Worm (Caenorhabditis elegans) whole organism, L4 larva: ENCODE results near the gene T21B10.3.

Experiments
- F37D6.2 ChIP-seq: sonication (generic microtip); optimal IDR thresholded peaks from 2 replicates; lab custom pipeline; 2016; ENCODE audit warnings: mild to moderate bottlenecking, missing genetic modification characterization, missing compliant biosample characterization
- ZK546.5 ChIP-seq, 2 experiments: sonication (generic microtip); optimal IDR thresholded peaks; 2 replicates each; lab custom pipeline; 2017; ENCODE audit warnings: missing biosample characterization in 2 of 2, missing genetic modification characterization in 2 of 2
- aha-1 ChIP-seq: fragments of 150-350 bp; peaks from one replicate; lab custom pipeline; 2014; ENCODE audit warnings: missing biosample characterization, missing genetic modification characterization
- aly-2 ChIP-seq: sonication (generic microtip); optimal IDR thresholded peaks from 2 replicates; lab custom pipeline; 2018; ENCODE audit warnings: missing biosample characterization, missing genetic modification characterization
- ama-1 ChIP-seq: fragments of 150-350 bp; optimal IDR thresholded peaks from 2 replicates; lab custom pipeline; 2014; ENCODE audit warnings: inconsistent platforms, mixed read lengths
- dmd-8 ChIP-seq: fragments of 200-800 bp; sonication (Bioruptor generic); IDR thresholded peaks from 2 replicates; pipeline ENCODE4 v1.3.6; 2022; ENCODE audit warnings: missing genetic modification characterization, missing compliant biosample characterization
- dve-1 ChIP-seq: sonication (generic microtip); optimal IDR thresholded peaks from 2 replicates; lab custom pipeline; 2017; ENCODE audit warnings: antibody characterized with exemption, mild to moderate bottlenecking, missing genetic modification characterization, missing compliant biosample characterization; ENCODE audit not compliant: insufficient read depth
- gei-8 ChIP-seq: fragments of 200-800 bp; sonication (Bioruptor generic); optimal IDR thresholded peaks from 2 replicates; lab custom pipeline; 2018; ENCODE audit warnings: mild to moderate bottlenecking, missing genetic modification characterization, missing compliant biosample characterization
- lin-15B ChIP-seq: fragments of 150-350 bp; sonication (generic microtip); optimal IDR thresholded peaks from 3 replicates; lab custom pipeline; 2014; ENCODE audit warnings: missing biosample characterization, missing genetic modification characterization
- mdl-1 ChIP-seq, 2 experiments: fragments of 150-350 bp in 1 of 2; sonication (generic microtip) in 1 of 2; optimal IDR thresholded peaks; 2 replicates each; lab custom pipeline; 2014 to 2017; ENCODE audit warnings: missing biosample characterization in 2 of 2, missing genetic modification characterization in 2 of 2
- nhr-10 ChIP-seq: fragments of 150-350 bp; optimal IDR thresholded peaks from 2 replicates; lab custom pipeline; 2014; ENCODE audit warnings: missing biosample characterization, missing genetic modification characterization
- nhr-102 ChIP-seq: sonication (generic microtip); optimal IDR thresholded peaks from 2 replicates; lab custom pipeline; 2016; ENCODE audit warnings: mild to moderate bottlenecking, missing genetic modification characterization, moderate library complexity, missing compliant biosample characterization
- tra-1 ChIP-seq: fragments of 200-800 bp; sonication (Bioruptor generic); IDR thresholded peaks from 2 replicates; pipeline ENCODE4 v1.3.6; 2022; ENCODE audit warnings: missing genetic modification reagents, missing genetic modification characterization, missing compliant biosample characterization
- ztf-11 ChIP-seq: fragments of 150-350 bp; optimal IDR thresholded peaks from 2 replicates; lab custom pipeline; 2014; ENCODE audit warnings: missing biosample characterization, missing genetic modification characterization

ce11 chrII:8895398-8895797, 38.8 kb upstream of the T21B10.3 start:
- TF ChIP-seq ztf-11 (tag; lab: Kevin White, UChicago) (no peak), ama-1 (lab: Kevin White, UChicago) (no peak), aly-2 (no peak), ZK546.5 (tag; optimal IDR thresholded peaks at IDR 0.05; lab: Kevin White, UChicago) (no peak), aha-1 (tag; lab: Kevin White, UChicago) (no peak), tra-1 (GFP tag; lab: Robert Waterston, UW) (no peak), dmd-8 (GFP tag; lab: Robert Waterston, UW) (no peak), dve-1 (tag; lab: Kevin White, UChicago) (no peak), mdl-1 (tag; optimal IDR thresholded peaks at IDR 0.05; lab: Kevin White, UChicago) (no peak), gei-8 (GFP tag; lab: Kevin White, UChicago) (no peak), nhr-10 (tag; lab: Kevin White, UChicago) (no peak), F37D6.2 (tag; lab: Kevin White, UChicago) (no peak), nhr-102 (tag; lab: Kevin White, UChicago) (no peak), lin-15B (no peak)
